Fruit fly (Drosophila melanogaster): Measurements from ENCODE around the gene Sf3b5.

The Sf3b5 gene

DNA sequence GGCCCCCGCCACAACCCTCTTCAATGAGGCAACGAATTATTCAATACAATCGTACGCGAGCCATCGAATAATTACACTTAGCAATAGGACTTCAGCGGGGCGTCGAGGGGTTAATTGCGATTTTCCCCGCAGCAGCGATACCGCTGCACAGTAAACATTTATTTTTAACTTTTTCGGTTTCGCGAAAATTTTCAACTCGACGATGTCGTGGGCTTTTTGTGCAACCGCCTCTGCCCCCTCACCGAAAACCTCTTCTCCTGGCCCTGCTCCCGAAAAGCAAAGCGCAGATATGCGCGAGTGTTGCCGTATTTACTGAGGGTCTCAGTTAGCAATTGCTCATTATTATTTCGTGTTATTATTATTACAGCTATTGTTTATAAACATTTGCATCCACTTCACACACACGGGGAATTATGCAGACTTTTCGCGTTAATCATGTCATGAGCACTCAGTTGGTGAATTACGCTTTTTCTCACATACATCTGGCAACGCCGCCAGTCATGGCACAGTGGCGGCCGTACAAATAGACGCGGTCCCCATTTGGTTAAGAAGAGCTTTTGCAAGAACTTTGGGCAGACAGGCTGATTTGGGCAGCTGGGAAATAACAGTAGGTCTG lies 1.3 kb downstream of the Sf3b5 start (continued):
- TF ChIP-seq Pdp1 (GFP tag; optimal IDR thresholded peaks at IDR 0.05), result peak; percentile 61 to 95
- peak; percentile 1 for TF ChIP-seq MTF-1 (GFP tag; optimal IDR thresholded peaks at IDR 0.05; ENCODE audit: borderline replicate concordance)
- peak; percentile 43 for TF ChIP-seq unpg (GFP tag; optimal IDR thresholded peaks at IDR 0.05)
- TF ChIP-seq CG3281 (GFP tag; optimal IDR thresholded peaks at IDR 0.05), result peak; percentile 57
- peak; percentile 3 for TF ChIP-seq Ssrp (tag; optimal IDR thresholded peaks at IDR 0.05)
- TF ChIP-seq CG17359 (tag; optimal IDR thresholded peaks at IDR 0.05), result peak; percentile 50
- TF ChIP-seq CG12659 (GFP tag; optimal IDR thresholded peaks at IDR 0.05), result peak; percentile 61
- peak; percentile 24 for TF ChIP-seq ERR (GFP tag; optimal IDR thresholded peaks at IDR 0.05)
- peak in 1 of 2 experiments; percentile 46 for TF ChIP-seq crp (GFP tag; optimal IDR thresholded peaks at IDR 0.05)
- TF ChIP-seq B-H2 (GFP tag; optimal IDR thresholded peaks at IDR 0.05), result peak; percentile 58
- 0 out of 2 replicates have a peak, but pooled peaks have one; percentile 35 for TF ChIP-seq CG11247 (GFP tag; IDR thresholded peaks at IDR 0.05)
- peak; percentile 42 for TF ChIP-seq HLH54F (GFP tag; optimal IDR thresholded peaks at IDR 0.05)
- TF ChIP-seq pzg (GFP tag; optimal IDR thresholded peaks at IDR 0.05), result peak; percentile 70
- no peak for TF ChIP-seq CG4282 (GFP tag; optimal IDR thresholded peaks at IDR 0.05)
- TF ChIP-seq CG18011 (GFP tag; optimal IDR thresholded peaks at IDR 0.05), result peak; percentile 21
- peak; percentile 17 for TF ChIP-seq CG10267 (tag; optimal IDR thresholded peaks at IDR 0.05)
- TF ChIP-seq Gug (GFP tag; IDR thresholded peaks at IDR 0.05), result peak; percentile 31; the same call in 1 of the 4 replicates
- TF ChIP-seq Nf-YB (GFP tag; optimal IDR thresholded peaks at IDR 0.05), result peak; percentile 28
- peak; percentile 30 for TF ChIP-seq CG17829 (tag; optimal IDR thresholded peaks at IDR 0.05)
- TF ChIP-seq CG9437 (GFP tag; optimal IDR thresholded peaks at IDR 0.05), result peak; percentile 35
- peak; percentile 31 for TF ChIP-seq caup (GFP tag; optimal IDR thresholded peaks at IDR 0.05; ENCODE audit: severe bottlenecking)
- TF ChIP-seq sens-2 (GFP tag; IDR thresholded peaks at IDR 0.05), result no peak; the same call in 1 of the 2 replicates
- peak; percentile 54 for TF ChIP-seq grau (tag; optimal IDR thresholded peaks at IDR 0.05)
- TF ChIP-seq CG9876 (GFP tag; optimal IDR thresholded peaks at IDR 0.05), result peak; percentile 56
- TF ChIP-seq CG1233 (GFP tag; optimal IDR thresholded peaks at IDR 0.05), result peak; percentile 10
- TF ChIP-seq CG42726 (GFP tag; IDR thresholded peaks at IDR 0.05; ENCODE audit: partially characterized antibody), result no peak
- TF ChIP-seq CG18619 (GFP tag; optimal IDR thresholded peaks at IDR 0.05), result peak; percentile 46
- TF ChIP-seq CG15601 (tag; optimal IDR thresholded peaks at IDR 0.05), result peak; percentile 28
- no peak for TF ChIP-seq Spps (tag; optimal IDR thresholded peaks at IDR 0.05)
- peak; percentile 47 for TF ChIP-seq slp2 (GFP tag; optimal IDR thresholded peaks at IDR 0.05)
- peak; percentile 44 for TF ChIP-seq CG8290 (GFP tag; optimal IDR thresholded peaks at IDR 0.05)
- TF ChIP-seq CG8290 (tag; optimal IDR thresholded peaks at IDR 0.05), result peak in 1 of 2 experiments; percentile 11
- peak; percentile 25 for TF ChIP-seq nerfin-1 (tag; optimal IDR thresholded peaks at IDR 0.05)
- TF ChIP-seq CG7556 (GFP tag; optimal IDR thresholded peaks at IDR 0.05), result peak; percentile 66
- peak; percentile 34; the same call in 1 of the 2 replicates for TF ChIP-seq CG32532 (GFP tag; IDR thresholded peaks at IDR 0.05)
- no peak for TF ChIP-seq D (optimal IDR thresholded peaks at IDR 0.05)
- no peak for TF ChIP-seq D (GFP tag; optimal IDR thresholded peaks at IDR 0.05)
- peak; percentile 8 for TF ChIP-seq CHES-1-like (GFP tag; optimal IDR thresholded peaks at IDR 0.05)
- TF ChIP-seq CG11696 (GFP tag; IDR thresholded peaks at IDR 0.05), result peak; percentile 97
- peak; percentile 0 for TF ChIP-seq CG12236 (GFP tag; optimal IDR thresholded peaks at IDR 0.05)
- peak; percentile 51 for TF ChIP-seq CG8924 (tag; optimal IDR thresholded peaks at IDR 0.05)
- peak; percentile 65 for TF ChIP-seq CG7786 (GFP tag; optimal IDR thresholded peaks at IDR 0.05)
- TF ChIP-seq CG3163 (GFP tag; optimal IDR thresholded peaks at IDR 0.05), result peak; percentile 56
- no peak for TF ChIP-seq CG7839 (tag; optimal IDR thresholded peaks at IDR 0.05)
- TF ChIP-seq CG2116 (GFP tag; optimal IDR thresholded peaks at IDR 0.05), result peak; percentile 38
- no peak; the same call in 2 of the 3 replicates for TF ChIP-seq B-H1 (GFP tag; IDR thresholded peaks at IDR 0.05)
- TF ChIP-seq H15 (GFP tag; IDR thresholded peaks at IDR 0.05), result 0 out of 3 replicates have a peak, but pooled peaks have one; percentile 37
- TF ChIP-seq Antp (GFP tag; optimal IDR thresholded peaks at IDR 0.05), result peak; percentile 68
- TF ChIP-seq pb (GFP tag; optimal IDR thresholded peaks at IDR 0.05), result peak; percentile 63

Measured in whole organism, embryonic.